Fruit fly (Drosophila melanogaster) whole organism, embryonic: Measurements from ENCODE around the gene CG13059.

Experiments used
- Aef1 ChIP-seq: fragments of 200-800 bp; sonication (Bioruptor generic); IDR thresholded peaks from 3 replicates; pipeline ENCODE4 v1.3.6; 2022; ENCODE audit warnings: missing biosample characterization, missing genetic modification characterization
- CG10147 ChIP-seq: fragments of 200-800 bp; sonication (Bioruptor generic); optimal IDR thresholded peaks from 2 replicates; lab custom pipeline; 2019; ENCODE audit warnings: missing biosample characterization, mild to moderate bottlenecking, missing genetic modification characterization, moderate library complexity
- CG10565 ChIP-seq: fragments of 200-800 bp; sonication (Bioruptor generic); optimal IDR thresholded peaks from 3 replicates; lab custom pipeline; 2016; ENCODE audit warnings: missing biosample characterization, mild to moderate bottlenecking, missing genetic modification characterization
- CG11398 ChIP-seq: fragments of 200-800 bp; sonication (Bioruptor generic); optimal IDR thresholded peaks from 2 replicates; lab custom pipeline; 2016; ENCODE audit warnings: missing biosample characterization, missing genetic modification characterization
- CG11504 ChIP-seq: fragments of 200-800 bp; sonication (Bioruptor generic); optimal IDR thresholded peaks from 3 replicates; lab custom pipeline; 2019; ENCODE audit warnings: missing biosample characterization, mild to moderate bottlenecking, missing genetic modification characterization, moderate library complexity
- CG11696 ChIP-seq: fragments of 200-800 bp; sonication (Bioruptor generic); IDR thresholded peaks from 2 replicates; pipeline ENCODE4 v1.3.6; 2022; ENCODE audit warnings: missing biosample characterization, missing genetic modification characterization
- CG14965 ChIP-seq: fragments of 200-800 bp; sonication (Bioruptor generic); optimal IDR thresholded peaks from 2 replicates; lab custom pipeline; 2016; ENCODE audit warnings: missing biosample characterization, missing genetic modification characterization, borderline replicate concordance
- CG15514 ChIP-seq: fragments of 200-800 bp; sonication (Bioruptor generic); optimal IDR thresholded peaks from 3 replicates; lab custom pipeline; 2017; ENCODE audit warnings: missing biosample characterization, missing genetic modification characterization, mild to moderate bottlenecking, moderate library complexity, missing genetic modification reagents
- CG2116 ChIP-seq: fragments of 200-800 bp; sonication (Bioruptor generic); optimal IDR thresholded peaks from 3 replicates; lab custom pipeline; 2018; ENCODE audit warnings: missing biosample characterization, mild to moderate bottlenecking, missing genetic modification characterization
- CG31441 ChIP-seq: fragments of 200-800 bp; sonication (Bioruptor generic); IDR thresholded peaks from 2 replicates; pipeline ENCODE4 v1.3.6; 2022; ENCODE audit warnings: missing biosample characterization, missing genetic modification characterization
- CG3163 ChIP-seq: fragments of 200-800 bp; sonication (Bioruptor generic); optimal IDR thresholded peaks from 3 replicates; lab custom pipeline; 2016; ENCODE audit warnings: missing biosample characterization, missing genetic modification characterization
- CG7556 ChIP-seq: fragments of 200-800 bp; sonication (Bioruptor generic); optimal IDR thresholded peaks from 2 replicates; lab custom pipeline; 2017; ENCODE audit warnings: missing biosample characterization, mild to moderate bottlenecking, missing genetic modification characterization
- CG7745 ChIP-seq: fragments of 200-800 bp; sonication (Bioruptor generic); optimal IDR thresholded peaks from 2 replicates; lab custom pipeline; 2018; ENCODE audit warnings: missing biosample characterization, mild to moderate bottlenecking, missing genetic modification characterization, moderate library complexity
- CG8944 ChIP-seq: fragments of 200-800 bp; sonication (Bioruptor generic); optimal IDR thresholded peaks from 3 replicates; lab custom pipeline; 2016; ENCODE audit warnings: missing biosample characterization, missing genetic modification characterization
- Camta ChIP-seq: fragments of 200-800 bp; sonication (Bioruptor generic); optimal IDR thresholded peaks from 2 replicates; lab custom pipeline; 2016; ENCODE audit warnings: missing biosample characterization, missing genetic modification characterization
- Deaf1 ChIP-seq: fragments of 200-800 bp; optimal IDR thresholded peaks from 3 replicates; lab custom pipeline; 2019; ENCODE audit warnings: missing biosample characterization, mild to moderate bottlenecking, missing genetic modification characterization, moderate library complexity
- Doc2 ChIP-seq: fragments of 200-800 bp; sonication (Bioruptor generic); IDR thresholded peaks from 2 replicates; pipeline ENCODE4 v1.3.6; 2022; ENCODE audit warnings: missing biosample characterization, missing genetic modification characterization
- Ets65A ChIP-seq: fragments of 200-800 bp; sonication (Bioruptor generic); peaks from one replicate; lab custom pipeline; 2016; ENCODE audit warnings: missing biosample characterization, missing genetic modification characterization
- Fer1 ChIP-seq: fragments of 200-800 bp; sonication (Bioruptor generic); optimal IDR thresholded peaks from 2 replicates; lab custom pipeline; 2017; ENCODE audit warnings: missing biosample characterization, mild to moderate bottlenecking, missing genetic modification characterization
- Fer3 ChIP-seq: fragments of 200-800 bp; sonication (Bioruptor generic); optimal IDR thresholded peaks from 2 replicates; lab custom pipeline; 2018; ENCODE audit warnings: missing biosample characterization, mild to moderate bottlenecking, missing genetic modification characterization, moderate library complexity
- Gug ChIP-seq: fragments of 200-800 bp; sonication (Bioruptor generic); IDR thresholded peaks from 4 replicates; pipeline ENCODE4 v1.3.6; 2022; ENCODE audit warnings: missing biosample characterization, missing genetic modification characterization
- HLH3B ChIP-seq: fragments of 200-800 bp; sonication (Bioruptor generic); IDR thresholded peaks from 2 replicates; pipeline ENCODE4 v1.3.6; 2022; ENCODE audit warnings: missing biosample characterization, missing genetic modification characterization
- Hmr ChIP-seq: fragments of 200-800 bp; sonication (Bioruptor generic); optimal IDR thresholded peaks from 3 replicates; lab custom pipeline; 2017; ENCODE audit warnings: mild to moderate bottlenecking, missing biosample characterization, missing genetic modification reagents, missing genetic modification characterization
- MTF-1 ChIP-seq: fragments of 200-800 bp; sonication (Bioruptor generic); optimal IDR thresholded peaks from 2 replicates; lab custom pipeline; 2018; ENCODE audit warnings: missing biosample characterization, mild to moderate bottlenecking, missing genetic modification characterization, borderline replicate concordance
- Med ChIP-seq: fragments of 200-800 bp; sonication (Bioruptor generic); peaks from one replicate; lab custom pipeline; 2016; ENCODE audit warnings: missing biosample characterization, missing genetic modification characterization, mild to moderate bottlenecking, inconsistent platforms, moderate library complexity
- Neu2 ChIP-seq: fragments of 200-800 bp; sonication (Bioruptor generic); optimal IDR thresholded peaks from 3 replicates; lab custom pipeline; 2016; ENCODE audit warnings: missing biosample characterization, missing genetic modification characterization, borderline replicate concordance
- Nf-YC ChIP-seq: fragments of 200-800 bp; optimal IDR thresholded peaks from 3 replicates; lab custom pipeline; 2019; ENCODE audit warnings: missing biosample characterization, mild to moderate bottlenecking, missing genetic modification characterization, moderate library complexity
- Oli ChIP-seq: fragments of 200-800 bp; sonication (Bioruptor generic); optimal IDR thresholded peaks from 2 replicates; lab custom pipeline; 2018; ENCODE audit warnings: missing biosample characterization, mild to moderate bottlenecking, missing genetic modification characterization, moderate library complexity
- Sox102F ChIP-seq: fragments of 200-800 bp; sonication (Bioruptor generic); optimal IDR thresholded peaks from 2 replicates; lab custom pipeline; 2018; ENCODE audit warnings: missing biosample characterization, mild to moderate bottlenecking, missing genetic modification characterization, moderate library complexity
- aop ChIP-seq: fragments of 200-800 bp; sonication (Bioruptor generic); IDR thresholded peaks from 2 replicates; pipeline ENCODE4 v1.3.6; 2022; ENCODE audit warnings: missing biosample characterization, missing genetic modification characterization
- cg ChIP-seq: fragments of 200-800 bp; sonication (Bioruptor generic); optimal IDR thresholded peaks from 3 replicates; lab custom pipeline; 2019; ENCODE audit warnings: missing biosample characterization, mild to moderate bottlenecking, missing genetic modification characterization, moderate library complexity
- chinmo ChIP-seq: fragments of 200-800 bp; sonication (Bioruptor generic); IDR thresholded peaks from 4 replicates; pipeline ENCODE4 v1.3.6; 2022; ENCODE audit warnings: missing biosample characterization, missing genetic modification characterization; ENCODE audit not compliant: partially characterized antibody
- da ChIP-seq: fragments of 200-800 bp; sonication (Bioruptor generic); optimal IDR thresholded peaks from 2 replicates; lab custom pipeline; 2016; ENCODE audit warnings: missing biosample characterization, missing genetic modification characterization
- dysf ChIP-seq: fragments of 200-800 bp; sonication (Bioruptor generic); IDR thresholded peaks from 3 replicates; pipeline ENCODE4 v1.3.6; 2022; ENCODE audit warnings: missing biosample characterization, missing genetic modification characterization
- en ChIP-seq: fragments of 200-800 bp; sonication (Bioruptor generic); optimal IDR thresholded peaks from 2 replicates; lab custom pipeline; 2016; ENCODE audit warnings: missing biosample characterization, missing genetic modification characterization
- gt ChIP-seq: fragments of 200-800 bp; sonication (Bioruptor generic); IDR thresholded peaks from 2 replicates; pipeline ENCODE4 v1.3.6; 2022; ENCODE audit warnings: missing biosample characterization, missing genetic modification characterization
- oc ChIP-seq: fragments of 200-800 bp; sonication (Bioruptor generic); optimal IDR thresholded peaks from 2 replicates; lab custom pipeline; 2018; ENCODE audit warnings: missing biosample characterization, mild to moderate bottlenecking, missing genetic modification characterization, moderate library complexity
- peb ChIP-seq: fragments of 200-800 bp; sonication (Bioruptor generic); IDR thresholded peaks from 2 replicates; pipeline ENCODE4 v1.3.6; 2022; ENCODE audit warnings: missing biosample characterization, missing genetic modification characterization
- pum ChIP-seq: fragments of 200-800 bp; sonication (Bioruptor generic); optimal IDR thresholded peaks from 2 replicates; lab custom pipeline; 2016; ENCODE audit warnings: missing biosample characterization, missing genetic modification characterization
- ranshi ChIP-seq: fragments of 200-800 bp; sonication (Bioruptor generic); IDR thresholded peaks from 2 replicates; pipeline ENCODE4 v1.3.6; 2022; ENCODE audit warnings: missing biosample characterization, missing genetic modification characterization
- ro ChIP-seq: fragments of 200-800 bp; sonication (Bioruptor generic); IDR thresholded peaks from 2 replicates; pipeline ENCODE4 v1.3.6; 2022; ENCODE audit warnings: missing biosample characterization, missing genetic modification characterization
- row ChIP-seq: fragments of 200-800 bp; sonication (Bioruptor generic); IDR thresholded peaks from 3 replicates; pipeline ENCODE4 v1.3.6; 2022; ENCODE audit warnings: missing biosample characterization, missing genetic modification characterization
- schlank ChIP-seq: fragments of 200-800 bp; sonication (Bioruptor generic); optimal IDR thresholded peaks from 2 replicates; lab custom pipeline; 2018; ENCODE audit warnings: missing biosample characterization, mild to moderate bottlenecking, missing genetic modification characterization
- sna ChIP-seq: fragments of 200-800 bp; sonication (Bioruptor generic); IDR thresholded peaks from 2 replicates; pipeline ENCODE4 v1.3.6; 2022; ENCODE audit warnings: missing biosample characterization, missing genetic modification characterization; ENCODE audit not compliant: partially characterized antibody
- zfh2 ChIP-seq: fragments of 200-800 bp; sonication (Bioruptor generic); optimal IDR thresholded peaks from 2 replicates; lab custom pipeline; 2016; ENCODE audit warnings: missing biosample characterization, missing genetic modification characterization

The CG13059 gene

dm6 chr3L:16305820-16306650 lies 17.4 kb upstream of the CG13059 start, which contains the start of the genes CG13043 and CG13063 (continued):
- TF ChIP-seq Deaf1 (tag; lab: Kevin White, UChicago): peak; percentile 18
- peak; percentile 35 for TF ChIP-seq Sox102F (GFP tag; lab: Kevin White, UChicago)
- TF ChIP-seq oc (tag; lab: Kevin White, UChicago): peak; percentile 7
- peak; percentile 41; the same call in 1 of the 3 replicates for TF ChIP-seq row (GFP tag; lab: Robert Waterston, UW)
- peak; percentile 59 for TF ChIP-seq CG11504
- TF ChIP-seq Fer3 (tag; lab: Kevin White, UChicago): no peak
- no peak for TF ChIP-seq CG8944 (GFP tag; lab: Kevin White, UChicago)
- TF ChIP-seq CG7556 (GFP tag; lab: Kevin White, UChicago): peak; percentile 11
- no peak for TF ChIP-seq CG14965 (GFP tag; lab: Kevin White, UChicago)
- TF ChIP-seq Fer1 (GFP tag; lab: Kevin White, UChicago): no peak
- TF ChIP-seq Oli (tag; lab: Kevin White, UChicago): peak; percentile 22
- no peak for TF ChIP-seq CG15514 (GFP tag; lab: Kevin White, UChicago)
- 0 out of 2 replicates have a peak, but pooled peaks have one; percentile 23 for TF ChIP-seq CG31441 (GFP tag; lab: Robert Waterston, UW)
- TF ChIP-seq Nf-YC (tag; lab: Kevin White, UChicago): no peak

- TF ChIP-seq Gug (GFP tag; lab: Robert Waterston, UW) (0 out of 4 replicates have a peak, but pooled peaks have one; percentile 2), CG15514 (GFP tag; lab: Kevin White, UChicago) (no peak)
- TF ChIP-seq, all 482 proteins: peak for 1
These were observed 15.1 kb upstream of the CG13059 start, which contains the start of gene CG13042 for dm6 chr3L:16308380-16308779. Gene CG13042, minus strand, starts transcription at chr3L:16308480.

dm6 chr3L:16309972-16310371 lies 13.5 kb upstream of the CG13059 start:
- TF ChIP-seq ranshi (GFP tag; lab: Robert Waterston, UW) (0 out of 2 replicates have a peak, but pooled peaks have one; percentile 29), Doc2 (GFP tag; lab: Robert Waterston, UW) (no peak), aop (GFP tag; lab: Robert Waterston, UW) (no peak), Med (GFP tag; lab: Kevin White, UChicago) (peak; percentile 86), cg (no peak), schlank (tag; lab: Kevin White, UChicago) (peak; percentile 67), CG15514 (GFP tag; lab: Kevin White, UChicago) (peak; percentile 23), gt (GFP tag; lab: Robert Waterston, UW) (no peak), pum (GFP tag; lab: Kevin White, UChicago) (no peak), CG7745 (no peak), CG10147 (no peak), CG2116 (GFP tag; lab: Kevin White, UChicago) (no peak), Camta (GFP tag; lab: Kevin White, UChicago) (no peak), da (GFP tag; lab: Kevin White, UChicago) (no peak), MTF-1 (GFP tag; lab: Kevin White, UChicago) (no peak), en (no peak), Ets65A (no peak), Aef1 (0 out of 3 replicates have a peak, but pooled peaks have one; percentile 33), HLH3B (peak; percentile 25; the same call in 1 of the 2 replicates), CG11696 (GFP tag; lab: Robert Waterston, UW) (no peak), ro (no peak), CG10565 (no peak), zfh2 (GFP tag; lab: Kevin White, UChicago) (peak; percentile 76), peb (GFP tag; lab: Robert Waterston, UW) (no peak), chinmo (GFP tag; lab: Robert Waterston, UW) (0 out of 4 replicates have a peak, but pooled peaks have one; percentile 24), dysf (GFP tag; lab: Robert Waterston, UW) (0 out of 3 replicates have a peak, but pooled peaks have one; percentile 14), CG11398 (no peak), Neu2 (GFP tag; lab: Kevin White, UChicago) (no peak), sna (GFP tag; lab: Robert Waterston, UW) (no peak), Hmr (peak; percentile 63), CG3163 (GFP tag; lab: Kevin White, UChicago) (no peak)
